Worm (Caenorhabditis elegans) whole organism, young adult: Measurements from ENCODE around the gene dct-16.

Experiments used
- B0261.1 ChIP-seq: sonication (generic microtip); optimal IDR thresholded peaks from 2 replicates; lab custom pipeline; 2016; ENCODE audit warnings: mild to moderate bottlenecking, missing genetic modification characterization, moderate library complexity, missing compliant biosample characterization
- C17E4.6 ChIP-seq: fragments of 200-800 bp; sonication (Bioruptor generic); IDR thresholded peaks from 2 replicates; pipeline ENCODE4 v1.3.6; 2022; ENCODE audit warnings: missing genetic modification reagents, missing genetic modification characterization, missing compliant biosample characterization
- T07F8.4 ChIP-seq: sonication (generic microtip); optimal IDR thresholded peaks from 2 replicates; lab custom pipeline; 2016; ENCODE audit warnings: mild to moderate bottlenecking, missing genetic modification characterization, moderate library complexity, missing compliant biosample characterization
- Y67H2A.10 ChIP-seq: fragments of 200-800 bp; sonication (Bioruptor generic); conservative IDR thresholded peaks from 2 replicates; pipeline ENCODE4 v1.3.6; 2022; ENCODE audit warnings: missing genetic modification reagents, missing genetic modification characterization, missing compliant biosample characterization
- ZK185.1 ChIP-seq: sonication (generic microtip); optimal IDR thresholded peaks from 2 replicates; lab custom pipeline; 2016; ENCODE audit warnings: mild to moderate bottlenecking, missing genetic modification characterization, missing compliant biosample characterization; ENCODE audit not compliant: poor library complexity, severe bottlenecking
- ama-1 ChIP-seq, 3 experiments: fragments of 150-350 bp in 1 of 3; sonication (generic microtip) in 2 of 3; optimal IDR thresholded peaks; 2 replicates each; lab custom pipeline; 2014 to 2018; ENCODE audit warnings: missing biosample characterization in 2 of 3, missing genetic modification characterization in 2 of 3, missing genetic modification reagents in 2 of 3
- atf-7 ChIP-seq: sonication (generic microtip); optimal IDR thresholded peaks from 2 replicates; lab custom pipeline; 2017; ENCODE audit warnings: mild to moderate bottlenecking, missing genetic modification characterization, missing compliant biosample characterization
- athp-1 ChIP-seq: sonication (generic microtip); optimal IDR thresholded peaks from 2 replicates; lab custom pipeline; 2017; ENCODE audit warnings: mild to moderate bottlenecking, missing genetic modification characterization, missing compliant biosample characterization
- cebp-1 ChIP-seq, 2 experiments: fragments of 200-800 bp in 1 of 2; sonication (Bioruptor generic) in 1 of 2; sonication (generic microtip) in 1 of 2; IDR thresholded peaks in 1 of 2; optimal IDR thresholded peaks in 1 of 2; 2 replicates each; pipeline versions ENCODE4 v1.3.6 to Lab custom; 2017 to 2022; ENCODE audit warnings: missing compliant biosample characterization in 2 of 2, missing genetic modification characterization in 2 of 2, mild to moderate bottlenecking in 1 of 2, missing genetic modification reagents in 1 of 2, moderate library complexity in 1 of 2
- ceh-40 ChIP-seq: fragments of 200-800 bp; sonication (Bioruptor generic); IDR thresholded peaks from 2 replicates; pipeline ENCODE4 v1.3.6; 2022; ENCODE audit warnings: missing genetic modification characterization, missing compliant biosample characterization
- ceh-91 ChIP-seq: fragments of 200-800 bp; sonication (Bioruptor generic); IDR thresholded peaks from 2 replicates; pipeline ENCODE4 v1.3.6; 2022; ENCODE audit warnings: missing genetic modification reagents, missing genetic modification characterization, missing compliant biosample characterization
- dpl-1 ChIP-seq: fragments of 150-350 bp; optimal IDR thresholded peaks from 2 replicates; lab custom pipeline; 2014; ENCODE audit warnings: missing biosample characterization, missing genetic modification reagents, missing genetic modification characterization
- efl-1 ChIP-seq: fragments of 150-350 bp; optimal IDR thresholded peaks from 2 replicates; lab custom pipeline; 2014; ENCODE audit warnings: missing biosample characterization, missing genetic modification reagents, missing genetic modification characterization
- egl-44 ChIP-seq: fragments of 200-800 bp; sonication (Bioruptor generic); IDR thresholded peaks from 2 replicates; pipeline ENCODE4 v1.3.6; 2022; ENCODE audit warnings: missing genetic modification reagents, missing genetic modification characterization, missing compliant biosample characterization
- egrh-3 ChIP-seq: fragments of 200-800 bp; sonication (Bioruptor generic); IDR thresholded peaks from 2 replicates; pipeline ENCODE4 v1.3.6; 2022; ENCODE audit warnings: missing genetic modification reagents, missing genetic modification characterization, missing compliant biosample characterization
- hlh-26 ChIP-seq: fragments of 200-800 bp; sonication (Bioruptor generic); conservative IDR thresholded peaks from 2 replicates; pipeline ENCODE4 v1.3.6; 2022; ENCODE audit warnings: missing genetic modification reagents, missing genetic modification characterization, missing compliant biosample characterization
- hmg-1.2 ChIP-seq: fragments of 200-800 bp; sonication (Bioruptor generic); IDR thresholded peaks from 2 replicates; pipeline ENCODE4 v1.3.6; 2022; ENCODE audit warnings: missing genetic modification reagents, missing genetic modification characterization, missing compliant biosample characterization
- hmg-20 ChIP-seq: fragments of 200-800 bp; sonication (Bioruptor generic); IDR thresholded peaks from 2 replicates; pipeline ENCODE4 v1.3.6; 2022; ENCODE audit warnings: missing genetic modification reagents, missing genetic modification characterization, missing compliant biosample characterization
- hrde-1 ChIP-seq: sonication (generic microtip); optimal IDR thresholded peaks from 2 replicates; lab custom pipeline; 2016; ENCODE audit warnings: missing genetic modification characterization, mild to moderate bottlenecking, missing compliant biosample characterization, moderate library complexity, missing genotype, missing genetic modification reagents, borderline replicate concordance
- lag-1 ChIP-seq: fragments of 200-800 bp; sonication (Bioruptor generic); IDR thresholded peaks from 2 replicates; pipeline ENCODE4 v1.3.6; 2022; ENCODE audit warnings: missing genetic modification reagents, missing genetic modification characterization, missing compliant biosample characterization
- let-607 ChIP-seq, 2 experiments: fragments of 200-800 bp in 1 of 2; sonication (Bioruptor generic) in 1 of 2; sonication (generic microtip) in 1 of 2; optimal IDR thresholded peaks; 2 replicates each; lab custom pipeline; 2016 to 2018; ENCODE audit warnings: mild to moderate bottlenecking in 2 of 2, missing compliant biosample characterization in 2 of 2, missing genetic modification characterization in 2 of 2, moderate library complexity in 2 of 2, missing genotype in 1 of 2
- lin-40 ChIP-seq: sonication (generic microtip); optimal IDR thresholded peaks from 2 replicates; lab custom pipeline; 2016; ENCODE audit warnings: missing genetic modification characterization, mild to moderate bottlenecking, missing compliant biosample characterization, missing genotype, missing genetic modification reagents
- madf-6 ChIP-seq: fragments of 200-800 bp; sonication (Bioruptor generic); IDR thresholded peaks from 2 replicates; pipeline ENCODE4 v1.3.6; 2022; ENCODE audit warnings: missing genetic modification reagents, missing genetic modification characterization, missing compliant biosample characterization
- nfya-1 ChIP-seq: sonication (generic microtip); optimal IDR thresholded peaks from 2 replicates; lab custom pipeline; 2017; ENCODE audit warnings: antibody characterized with exemption, missing compliant biosample characterization, missing genetic modification characterization, borderline replicate concordance; ENCODE audit not compliant: insufficient read depth
- nfya-2 ChIP-seq: fragments of 200-800 bp; sonication (Bioruptor generic); IDR thresholded peaks from 2 replicates; pipeline ENCODE4 v1.3.6; 2022; ENCODE audit warnings: missing genetic modification reagents, missing genetic modification characterization, missing compliant biosample characterization
- pha-4 ChIP-seq: fragments of 150-350 bp; sonication (generic microtip); optimal IDR thresholded peaks from 2 replicates; lab custom pipeline; 2014; ENCODE audit warnings: missing biosample characterization, missing genetic modification reagents, missing genetic modification characterization
- snpc-1.1 ChIP-seq: sonication (generic microtip); optimal IDR thresholded peaks from 2 replicates; lab custom pipeline; 2017; ENCODE audit warnings: missing genetic modification characterization, mild to moderate bottlenecking, missing compliant biosample characterization, antibody characterized with exemption, moderate library complexity, missing genotype, missing genetic modification reagents; ENCODE audit not compliant: insufficient read depth
- somi-1 ChIP-seq: fragments of 200-800 bp; sonication (Bioruptor generic); optimal IDR thresholded peaks from 2 replicates; lab custom pipeline; 2018; ENCODE audit warnings: mild to moderate bottlenecking, missing genetic modification characterization, missing compliant biosample characterization
- tbp1 ChIP-seq: fragments of 200-800 bp; sonication (Bioruptor generic); optimal IDR thresholded peaks from 2 replicates; lab custom pipeline; 2018; ENCODE audit warnings: mild to moderate bottlenecking, missing genetic modification characterization, missing compliant biosample characterization
- tlf-1 ChIP-seq: fragments of 200-800 bp; sonication (Bioruptor generic); optimal IDR thresholded peaks from 2 replicates; lab custom pipeline; 2018; ENCODE audit warnings: mild to moderate bottlenecking, missing genetic modification characterization, missing compliant biosample characterization
- unc-130 ChIP-seq: sonication (generic microtip); optimal IDR thresholded peaks from 2 replicates; lab custom pipeline; 2016; ENCODE audit warnings: missing genetic modification reagents, missing genetic modification characterization, missing compliant biosample characterization
- xnd-1 ChIP-seq: sonication (generic microtip); optimal IDR thresholded peaks from 2 replicates; lab custom pipeline; 2016; ENCODE audit warnings: missing genotype, missing genetic modification reagents, missing genetic modification characterization, missing compliant biosample characterization
- ztf-22 ChIP-seq: fragments of 200-800 bp; sonication (Bioruptor generic); optimal IDR thresholded peaks from 2 replicates; lab custom pipeline; 2018; ENCODE audit warnings: mild to moderate bottlenecking, missing genetic modification characterization, moderate library complexity, missing compliant biosample characterization

The dct-16 gene

DNA sequence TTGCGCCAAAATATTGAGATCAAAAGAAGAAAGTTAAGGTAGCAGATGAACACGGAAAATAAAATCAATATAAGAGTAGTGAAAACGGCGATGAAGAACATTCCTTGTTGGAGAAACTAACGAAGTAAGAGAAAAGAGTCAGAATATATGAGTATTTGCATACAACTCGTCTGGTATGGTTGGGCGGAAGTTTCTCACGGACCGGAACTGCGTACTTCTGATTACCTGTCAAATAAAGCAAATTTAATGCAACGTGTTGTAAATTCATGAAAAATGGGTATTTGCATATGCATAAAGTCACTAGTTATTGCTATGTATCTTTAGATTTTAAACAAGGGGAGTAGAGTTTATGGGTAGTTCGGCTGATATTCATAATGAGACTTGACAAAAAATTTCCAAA, 9.8 kb downstream of the dct-16 start, which contains the start of gene srbc-78:
Gene srbc-78 (minus strand): TSS at position 101 of the 400 bp plus-strand sequence.
- no peak for TF ChIP-seq tbp1 (GFP tag; lab: Kevin White, UChicago)
- TF ChIP-seq unc-130 (GFP tag; lab: Kevin White, UChicago): no peak
- no peak for TF ChIP-seq let-607 (tag; optimal IDR thresholded peaks at IDR 0.05; lab: Kevin White, UChicago)
- no peak for TF ChIP-seq Y67H2A.10 (GFP tag; lab: Robert Waterston, UW)
- no peak for TF ChIP-seq efl-1
- no peak for TF ChIP-seq dpl-1 (GFP tag; lab: Kevin White, UChicago)
- TF ChIP-seq ceh-91 (GFP tag; lab: Robert Waterston, UW): no peak
- TF ChIP-seq athp-1 (tag; lab: Kevin White, UChicago): no peak
- no peak for TF ChIP-seq hlh-26 (GFP tag; lab: Robert Waterston, UW)
- TF ChIP-seq somi-1: no peak
- TF ChIP-seq ama-1 (optimal IDR thresholded peaks at IDR 0.05; lab: Kevin White, UChicago): no peak
- TF ChIP-seq ama-1 (GFP tag; optimal IDR thresholded peaks at IDR 0.05; lab: Kevin White, UChicago): no peak
- TF ChIP-seq lag-1 (GFP tag; lab: Robert Waterston, UW): no peak
- TF ChIP-seq egrh-3 (GFP tag; lab: Robert Waterston, UW): no peak
- no peak for TF ChIP-seq cebp-1 (GFP tag; IDR thresholded peaks at IDR 0.05; lab: Robert Waterston, UW)
- TF ChIP-seq cebp-1 (tag; optimal IDR thresholded peaks at IDR 0.05; lab: Kevin White, UChicago): no peak
- TF ChIP-seq xnd-1 (tag; lab: Kevin White, UChicago): no peak

- TF ChIP-seq nfya-1 (no peak), atf-7 (tag; lab: Kevin White, UChicago) (no peak), madf-6 (GFP tag; lab: Robert Waterston, UW) (no peak), C17E4.6 (GFP tag; lab: Robert Waterston, UW) (no peak), hrde-1 (tag; lab: Kevin White, UChicago) (no peak), nfya-2 (no peak), xnd-1 (tag; lab: Kevin White, UChicago) (no peak)
These were observed 12.3 kb downstream of the dct-16 start for ce11 chrV:20486549-20486948.

DNA sequence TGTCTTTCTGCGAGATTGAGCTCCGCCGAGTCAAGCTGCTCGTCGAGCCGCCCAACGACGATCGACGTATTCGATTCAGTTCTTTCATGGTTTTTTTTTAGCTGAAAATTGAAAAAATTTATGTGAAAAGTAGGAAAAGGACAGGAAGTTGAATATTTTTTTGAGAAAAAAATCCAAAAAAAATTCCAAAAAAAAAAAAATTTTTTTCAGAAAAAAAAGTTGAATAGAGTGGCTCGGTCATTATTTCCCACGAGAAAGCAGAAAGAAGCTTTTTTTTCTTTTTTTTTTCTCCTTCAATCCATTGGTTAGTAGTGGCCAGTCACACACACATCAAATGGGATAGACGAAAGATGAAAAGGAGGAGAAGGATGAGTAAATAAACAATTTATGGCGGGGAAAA, 13.6 kb downstream of the dct-16 start, which contains the start of gene dhcr-7:
Gene dhcr-7 (minus strand): TSS at position 101 of the 400 bp plus-strand sequence.
- TF ChIP-seq ceh-40 (no peak), lag-1 (GFP tag; lab: Robert Waterston, UW) (no peak), efl-1 (no peak), snpc-1.1 (tag; lab: Kevin White, UChicago) (no peak), tlf-1 (no peak), hmg-20 (no peak), pha-4 (tag; lab: Kevin White, UChicago) (no peak), egl-44 (no peak), ZK185.1 (tag; lab: Kevin White, UChicago) (no peak), lin-40 (tag; lab: Kevin White, UChicago) (no peak), ceh-91 (GFP tag; lab: Robert Waterston, UW) (no peak), hrde-1 (tag; lab: Kevin White, UChicago) (no peak), ama-1 (optimal IDR thresholded peaks at IDR 0.05; lab: Kevin White, UChicago) (no peak), ama-1 (GFP tag; optimal IDR thresholded peaks at IDR 0.05; lab: Kevin White, UChicago) (no peak), hmg-1.2 (GFP tag; lab: Robert Waterston, UW) (no peak), egrh-3 (GFP tag; lab: Robert Waterston, UW) (no peak), T07F8.4 (tag; lab: Kevin White, UChicago) (no peak), ztf-22 (GFP tag; lab: Kevin White, UChicago) (no peak), B0261.1 (tag; lab: Kevin White, UChicago) (no peak)
